Worm (Caenorhabditis elegans) whole organism, L4/young adult: ENCODE data around the gene fut-1.

Source experiments
- dao-5 ChIP-seq: sonication (generic microtip); optimal IDR thresholded peaks from 2 replicates; lab custom pipeline; 2016; ENCODE audit warnings: missing genotype, missing genetic modification characterization, moderate library complexity, missing compliant biosample characterization
- him-1 ChIP-seq: sonication (generic microtip); optimal IDR thresholded peaks from 2 replicates; lab custom pipeline; 2016; ENCODE audit warnings: missing genotype, missing genetic modification reagents, missing genetic modification characterization, missing compliant biosample characterization

DNA sequence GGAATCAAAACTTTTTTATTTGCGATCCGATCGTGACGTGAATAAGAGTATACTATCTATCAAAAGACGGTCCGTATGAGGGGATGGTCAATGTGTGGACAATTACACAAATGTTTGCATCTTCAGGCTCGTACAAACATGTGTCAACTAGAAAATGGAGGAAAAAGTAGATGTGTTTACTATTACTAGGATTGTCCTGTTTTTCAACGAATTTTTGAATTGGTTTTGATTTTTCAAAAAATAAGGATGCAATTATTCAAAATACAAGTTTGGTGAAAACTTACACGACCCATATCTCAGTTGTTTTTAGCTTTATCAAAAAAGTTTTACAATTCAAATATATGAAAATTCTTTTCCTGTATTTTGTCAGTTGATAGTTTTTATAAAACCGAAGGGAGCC lies 4.1 kb downstream of the fut-1 start, which contains the start of gene K08F8.7:
- TF ChIP-seq him-1 (tag; lab: Kevin White, UChicago) (no peak), dao-5 (no peak)
